Worm (Caenorhabditis elegans) whole organism, L1 larva: ENCODE data around the gene T16H12.2.

Experiments used
- C04F5.9 ChIP-seq: sonication (generic microtip); optimal IDR thresholded peaks from 2 replicates; lab custom pipeline; 2016; ENCODE audit warnings: missing genetic modification characterization, missing compliant biosample characterization
- C16A3.4 ChIP-seq: fragments of 150-350 bp; optimal IDR thresholded peaks from 2 replicates; lab custom pipeline; 2014; ENCODE audit warnings: missing biosample characterization, missing genetic modification characterization
- Y116A8C.19 ChIP-seq: sonication (generic microtip); optimal IDR thresholded peaks from 2 replicates; lab custom pipeline; 2016; ENCODE audit warnings: missing compliant biosample characterization, missing genetic modification characterization, borderline replicate concordance
- alr-1 ChIP-seq: fragments of 200-800 bp; sonication (Bioruptor generic); optimal IDR thresholded peaks from 2 replicates; lab custom pipeline; 2018; ENCODE audit warnings: borderline replicate concordance, mild to moderate bottlenecking, missing genetic modification characterization, missing compliant biosample characterization
- aly-2 ChIP-seq: fragments of 150-350 bp; optimal IDR thresholded peaks from 2 replicates; lab custom pipeline; 2014; ENCODE audit warnings: missing biosample characterization, missing genetic modification characterization
- ama-1 ChIP-seq: fragments of 150-350 bp; optimal IDR thresholded peaks from 2 replicates; lab custom pipeline; 2014
- blmp-1 ChIP-seq: fragments of 150-350 bp; optimal IDR thresholded peaks from 2 replicates; lab custom pipeline; 2014; ENCODE audit warnings: missing biosample characterization, missing genetic modification characterization
- ceh-88 ChIP-seq: fragments of 200-800 bp; sonication (Bioruptor generic); IDR thresholded peaks from 2 replicates; pipeline ENCODE4 v1.3.6; 2022; ENCODE audit warnings: missing genetic modification characterization, missing compliant biosample characterization
- dpl-1 ChIP-seq, 3 experiments: fragments of 150-350 bp in 2 of 3; sonication (generic microtip) in 1 of 3; optimal IDR thresholded peaks; 2 replicates each; lab custom pipeline; 2014 to 2017; ENCODE audit warnings: missing biosample characterization in 3 of 3, missing genetic modification characterization in 3 of 3, missing genetic modification reagents in 3 of 3
- dsc-1 ChIP-seq: sonication (generic microtip); optimal IDR thresholded peaks from 2 replicates; lab custom pipeline; 2016; ENCODE audit warnings: mild to moderate bottlenecking, missing genetic modification characterization, missing compliant biosample characterization
- efl-3 ChIP-seq: fragments of 200-800 bp; sonication (Bioruptor generic); optimal IDR thresholded peaks from 2 replicates; lab custom pipeline; 2018; ENCODE audit warnings: mild to moderate bottlenecking, missing genetic modification characterization, missing compliant biosample characterization
- egl-27 ChIP-seq, 2 experiments: fragments of 150-350 bp in 1 of 2; sonication (generic microtip); optimal IDR thresholded peaks; 3 replicates each; lab custom pipeline; 2017 to 2018; ENCODE audit warnings: missing biosample characterization in 2 of 2, missing genetic modification characterization in 2 of 2, missing genetic modification reagents in 2 of 2
- elt-2 ChIP-seq: sonication (generic microtip); optimal IDR thresholded peaks from 2 replicates; lab custom pipeline; 2016; ENCODE audit warnings: missing genetic modification characterization, mild to moderate bottlenecking, inconsistent platforms, missing compliant biosample characterization, missing genetic modification reagents
- elt-3 ChIP-seq, 6 experiments: fragments of 150-350 bp in 1 of 6; sonication (generic microtip); optimal IDR thresholded peaks; 2 replicates each; lab custom pipeline; 2017 to 2018; ENCODE audit warnings: missing biosample characterization in 6 of 6, missing genetic modification characterization in 6 of 6, inconsistent platforms in 1 of 6
- ets-5 ChIP-seq: fragments of 200-800 bp; sonication (Bioruptor generic); IDR thresholded peaks from 2 replicates; pipeline ENCODE4 v1.3.6; 2022; ENCODE audit warnings: missing genetic modification characterization, missing compliant biosample characterization
- fkh-10 ChIP-seq: sonication (generic microtip); optimal IDR thresholded peaks from 2 replicates; lab custom pipeline; 2017; ENCODE audit warnings: missing biosample characterization, missing genetic modification reagents, missing genetic modification characterization
- fkh-8 ChIP-seq: sonication (generic microtip); optimal IDR thresholded peaks from 2 replicates; lab custom pipeline; 2016; ENCODE audit warnings: mild to moderate bottlenecking, missing genetic modification characterization, missing compliant biosample characterization
- irx-1 ChIP-seq: sonication (generic microtip); optimal IDR thresholded peaks from 2 replicates; lab custom pipeline; 2016; ENCODE audit warnings: missing genetic modification characterization, missing compliant biosample characterization
- isw-1 ChIP-seq: fragments of 200-800 bp; sonication (Bioruptor generic); IDR thresholded peaks from 2 replicates; pipeline ENCODE4 v1.3.6; 2022; ENCODE audit warnings: missing genetic modification characterization, missing compliant biosample characterization
- jun-1 ChIP-seq: fragments of 150-350 bp; optimal IDR thresholded peaks from 2 replicates; lab custom pipeline; 2014; ENCODE audit warnings: missing biosample characterization, missing genetic modification reagents, missing genetic modification characterization
- lin-13 ChIP-seq: fragments of 150-350 bp; optimal IDR thresholded peaks from 2 replicates; lab custom pipeline; 2014; ENCODE audit warnings: missing biosample characterization, missing genetic modification reagents, missing genetic modification characterization
- lin-15B ChIP-seq: fragments of 150-350 bp; sonication (generic microtip); optimal IDR thresholded peaks from 3 replicates; lab custom pipeline; 2014; ENCODE audit warnings: missing biosample characterization, missing genetic modification characterization
- lin-35 ChIP-seq, 2 experiments: fragments of 150-350 bp; optimal IDR thresholded peaks; 2 replicates each; lab custom pipeline; 2014; ENCODE audit warnings: missing biosample characterization in 2 of 2, missing genetic modification characterization in 2 of 2, missing genetic modification reagents in 2 of 2
- lin-39 ChIP-seq: fragments of 150-350 bp; optimal IDR thresholded peaks from 2 replicates; lab custom pipeline; 2014; ENCODE audit warnings: missing biosample characterization, missing genetic modification reagents, missing genetic modification characterization
- lsy-2 ChIP-seq, 2 experiments: fragments of 150-350 bp; optimal IDR thresholded peaks; 2 replicates each; lab custom pipeline; 2014; ENCODE audit warnings: missing biosample characterization in 2 of 2, missing genetic modification characterization in 2 of 2
- mab-9 ChIP-seq: fragments of 200-800 bp; sonication (Bioruptor generic); IDR thresholded peaks from 2 replicates; pipeline ENCODE4 v1.3.6; 2022; ENCODE audit warnings: missing genetic modification reagents, missing genetic modification characterization, missing compliant biosample characterization
- mdl-1 ChIP-seq, 2 experiments: fragments of 150-350 bp; optimal IDR thresholded peaks; 2 replicates each; lab custom pipeline; 2014 to 2017; ENCODE audit warnings: missing biosample characterization in 2 of 2, missing genetic modification characterization in 2 of 2, inconsistent platforms in 1 of 2
- mep-1 ChIP-seq: fragments of 150-350 bp; optimal IDR thresholded peaks from 2 replicates; lab custom pipeline; 2014; ENCODE audit warnings: missing biosample characterization, missing genetic modification characterization
- nhr-12 ChIP-seq: sonication (generic microtip); optimal IDR thresholded peaks from 2 replicates; lab custom pipeline; 2017; ENCODE audit warnings: missing biosample characterization, missing genetic modification characterization
- nhr-19 ChIP-seq: fragments of 200-800 bp; sonication (Bioruptor generic); conservative IDR thresholded peaks from 2 replicates; pipeline ENCODE4 v1.3.6; 2022; ENCODE audit warnings: missing genetic modification characterization, missing compliant biosample characterization
- nhr-20 ChIP-seq: sonication (generic microtip); optimal IDR thresholded peaks from 2 replicates; lab custom pipeline; 2016; ENCODE audit warnings: mild to moderate bottlenecking, missing genetic modification characterization, missing compliant biosample characterization
- nhr-237 ChIP-seq: fragments of 150-350 bp; optimal IDR thresholded peaks from 2 replicates; lab custom pipeline; 2014; ENCODE audit warnings: missing biosample characterization, missing genetic modification characterization
- nhr-71 ChIP-seq: sonication (generic microtip); optimal IDR thresholded peaks from 2 replicates; lab custom pipeline; 2016; ENCODE audit warnings: mild to moderate bottlenecking, missing genetic modification characterization, moderate library complexity, missing compliant biosample characterization
- nhr-76 ChIP-seq: sonication (generic microtip); optimal IDR thresholded peaks from 2 replicates; lab custom pipeline; 2017; ENCODE audit warnings: missing biosample characterization, missing genetic modification characterization
- nhr-84 ChIP-seq: sonication (generic microtip); optimal IDR thresholded peaks from 2 replicates; lab custom pipeline; 2017; ENCODE audit warnings: missing biosample characterization, missing genetic modification characterization
- nhr-90 ChIP-seq: sonication (generic microtip); optimal IDR thresholded peaks from 2 replicates; lab custom pipeline; 2016; ENCODE audit warnings: mild to moderate bottlenecking, missing genetic modification characterization, missing compliant biosample characterization; ENCODE audit not compliant: poor library complexity
- pax-3 ChIP-seq: fragments of 200-800 bp; sonication (Bioruptor generic); optimal IDR thresholded peaks from 2 replicates; lab custom pipeline; 2018; ENCODE audit warnings: mild to moderate bottlenecking, missing genetic modification characterization, moderate library complexity, missing compliant biosample characterization
- skn-1 ChIP-seq: fragments of 150-350 bp; optimal IDR thresholded peaks from 2 replicates; lab custom pipeline; 2014; ENCODE audit warnings: missing biosample characterization, missing genetic modification characterization
- snpc-4 ChIP-seq: fragments of 150-350 bp; optimal IDR thresholded peaks from 2 replicates; lab custom pipeline; 2014; ENCODE audit warnings: missing biosample characterization, missing genetic modification characterization
- snu-23 ChIP-seq: sonication (generic microtip); optimal IDR thresholded peaks from 2 replicates; lab custom pipeline; 2016; ENCODE audit warnings: missing genetic modification characterization, missing compliant biosample characterization
- sox-4 ChIP-seq: sonication (generic microtip); optimal IDR thresholded peaks from 2 replicates; lab custom pipeline; 2016; ENCODE audit warnings: missing genetic modification characterization, missing compliant biosample characterization
- sptf-1 ChIP-seq: fragments of 150-350 bp; optimal IDR thresholded peaks from 2 replicates; lab custom pipeline; 2014; ENCODE audit warnings: missing biosample characterization, missing genetic modification characterization
- swsn-7 ChIP-seq: sonication (generic microtip); optimal IDR thresholded peaks from 2 replicates; lab custom pipeline; 2016; ENCODE audit warnings: missing genetic modification characterization, missing compliant biosample characterization
- tbx-2 ChIP-seq: sonication (generic microtip); optimal IDR thresholded peaks from 2 replicates; lab custom pipeline; 2016; ENCODE audit warnings: missing genetic modification characterization, missing compliant biosample characterization
- unc-130 ChIP-seq: fragments of 150-350 bp; optimal IDR thresholded peaks from 2 replicates; lab custom pipeline; 2017; ENCODE audit warnings: missing biosample characterization, missing genetic modification characterization, inconsistent platforms
- vab-15 ChIP-seq: sonication (generic microtip); optimal IDR thresholded peaks from 2 replicates; lab custom pipeline; 2017; ENCODE audit warnings: missing genotype, mild to moderate bottlenecking, missing genetic modification characterization, missing compliant biosample characterization
- xbp-1 ChIP-seq: sonication (generic microtip); optimal IDR thresholded peaks from 2 replicates; lab custom pipeline; 2016; ENCODE audit warnings: missing genetic modification characterization, missing compliant biosample characterization
- zip-4 ChIP-seq: fragments of 200-800 bp; sonication (Bioruptor generic); optimal IDR thresholded peaks from 2 replicates; lab custom pipeline; 2018; ENCODE audit warnings: mild to moderate bottlenecking, missing genetic modification characterization, moderate library complexity, missing compliant biosample characterization

Gene T16H12.2

DNA sequence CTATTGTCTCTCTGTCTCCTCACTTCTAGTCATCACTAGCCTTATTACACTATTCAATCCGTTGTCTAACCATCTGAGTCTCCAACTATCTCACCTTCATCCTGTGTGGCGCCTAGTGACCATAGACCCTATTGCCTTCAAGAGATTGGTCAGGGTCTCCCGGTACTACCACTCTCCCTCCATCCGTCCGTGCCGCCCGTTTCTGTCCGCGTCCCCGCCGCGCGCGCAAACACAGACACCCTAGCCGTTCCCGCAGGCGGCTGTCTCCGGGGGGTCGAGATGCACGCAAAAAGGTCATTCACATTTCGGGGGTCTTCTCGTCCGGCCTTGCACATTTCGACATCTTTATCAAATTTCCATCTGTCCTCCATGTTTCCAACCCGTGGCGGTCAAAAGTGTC lies 8.5 kb downstream of the T16H12.2 start (continued):
- no peak for TF ChIP-seq snpc-4 (tag; lab: Kevin White, UChicago)
- peak; percentile 21 for TF ChIP-seq swsn-7 (tag; lab: Kevin White, UChicago)
- TF ChIP-seq mep-1 = peak; percentile 22

DNA sequence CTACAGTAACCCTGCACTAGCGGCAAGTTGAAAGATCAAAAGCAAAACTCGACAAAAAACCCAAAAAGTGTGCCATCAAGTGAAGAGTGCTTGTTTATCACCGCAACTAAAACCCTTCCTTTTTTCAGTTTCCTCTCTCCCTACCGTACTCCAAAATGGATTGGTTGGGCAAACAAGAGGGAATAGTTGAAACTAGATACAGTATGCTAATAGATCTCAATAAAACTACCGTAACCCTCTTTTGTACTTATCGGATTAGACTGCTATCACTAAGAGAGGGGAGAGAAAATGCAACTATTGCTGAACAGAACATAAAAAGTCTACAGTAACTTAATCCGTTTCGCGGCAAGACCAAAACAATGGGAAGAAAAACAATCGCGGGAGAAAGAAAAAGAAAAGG lies 9.3 kb downstream of the T16H12.2 start:
- no peak for TF ChIP-seq aly-2 (tag; lab: Kevin White, UChicago)
- peak in 1 of 2 experiments; percentile 6 for TF ChIP-seq lin-35 (GFP tag; optimal IDR thresholded peaks at IDR 0.05; lab: Kevin White, UChicago)
- TF ChIP-seq blmp-1 (tag; lab: Kevin White, UChicago) = peak; percentile 8
- peak in 1 of 2 experiments; percentile 49 for TF ChIP-seq lsy-2 (tag; optimal IDR thresholded peaks at IDR 0.05; lab: Kevin White, UChicago)

DNA sequence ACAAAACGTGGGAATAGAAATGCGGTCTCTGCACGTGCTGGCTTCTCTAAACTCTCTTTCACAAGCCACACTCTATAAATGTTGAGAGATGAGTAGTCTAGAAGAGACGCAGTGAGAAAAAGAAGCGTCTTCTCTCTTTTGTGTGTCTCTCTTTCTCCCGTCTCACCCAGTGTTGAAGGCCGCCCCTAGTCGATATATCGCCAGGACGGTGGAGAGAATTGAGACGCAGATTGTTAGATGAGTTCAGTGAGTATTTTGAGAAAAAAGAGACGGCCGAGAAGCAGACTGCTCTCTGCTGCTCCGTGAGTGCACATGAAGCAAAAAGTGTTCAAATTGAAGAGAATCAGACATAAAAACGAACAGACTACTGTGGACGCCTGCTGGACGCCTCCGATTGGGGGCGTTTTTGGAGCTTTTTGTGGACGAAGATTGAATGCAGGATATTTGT lies 10.5 kb downstream of the T16H12.2 start:
- peak; percentile 65 to 85 for TF ChIP-seq egl-27 (tag; optimal IDR thresholded peaks at IDR 0.05; lab: Kevin White, UChicago)
- TF ChIP-seq unc-130 (tag; lab: Kevin White, UChicago) = peak; percentile 25
- peak; percentile 97 for TF ChIP-seq nhr-71 (tag; lab: Kevin White, UChicago)
- peak; percentile 26 for TF ChIP-seq sox-4 (tag; lab: Kevin White, UChicago)
- no peak for TF ChIP-seq nhr-84 (tag; lab: Kevin White, UChicago)
- TF ChIP-seq isw-1 (GFP tag; lab: Robert Waterston, UW) = peak; percentile 75
- no peak for TF ChIP-seq C04F5.9 (tag; lab: Kevin White, UChicago)
- TF ChIP-seq sptf-1 = no peak
- peak; percentile 50; the same call in 1 of the 2 replicates for TF ChIP-seq mab-9
- TF ChIP-seq dpl-1 (GFP tag; optimal IDR thresholded peaks at IDR 0.05; lab: Kevin White, UChicago) = peak; percentile 73 to 76 (median 73)
- peak in 1 of 6 experiments; percentile 30 for TF ChIP-seq elt-3 (tag; optimal IDR thresholded peaks at IDR 0.05; lab: Kevin White, UChicago)
- peak; percentile 80 for TF ChIP-seq lin-35 (GFP tag; optimal IDR thresholded peaks at IDR 0.05; lab: Kevin White, UChicago)
- TF ChIP-seq dsc-1 (tag; lab: Kevin White, UChicago) = peak; percentile 92
- peak; percentile 95 for TF ChIP-seq snu-23
- TF ChIP-seq fkh-10 (GFP tag; lab: Kevin White, UChicago) = peak; percentile 64
- TF ChIP-seq zip-4 (GFP tag; lab: Kevin White, UChicago) = peak; percentile 24
- no peak for TF ChIP-seq alr-1 (tag; lab: Kevin White, UChicago)
- peak; percentile 92 for TF ChIP-seq nhr-20 (tag; lab: Kevin White, UChicago)
- TF ChIP-seq mdl-1 (tag; optimal IDR thresholded peaks at IDR 0.05; lab: Kevin White, UChicago) = peak; percentile 88 to 97
- peak; percentile 78 for TF ChIP-seq nhr-237
- no peak for TF ChIP-seq C16A3.4 (tag; lab: Kevin White, UChicago)
- TF ChIP-seq skn-1 (tag; lab: Kevin White, UChicago) = peak; percentile 57
- peak; percentile 80 for TF ChIP-seq xbp-1 (tag; lab: Kevin White, UChicago)
- TF ChIP-seq nhr-90 (tag; lab: Kevin White, UChicago) = peak; percentile 83
- TF ChIP-seq nhr-76 (tag; lab: Kevin White, UChicago) = no peak
- TF ChIP-seq blmp-1 (tag; lab: Kevin White, UChicago) = peak; percentile 66
- peak; percentile 71 for TF ChIP-seq lin-39 (tag; lab: Kevin White, UChicago)
- no peak; the same call in 1 of the 2 replicates for TF ChIP-seq ceh-88 (GFP tag; lab: Robert Waterston, UW)
- TF ChIP-seq elt-2 = peak; percentile 68
- TF ChIP-seq tbx-2 (tag; lab: Kevin White, UChicago) = peak; percentile 94
- TF ChIP-seq vab-15 (tag; lab: Kevin White, UChicago) = no peak
- peak; percentile 78 for TF ChIP-seq aly-2 (tag; lab: Kevin White, UChicago)
- TF ChIP-seq snpc-4 (tag; lab: Kevin White, UChicago) = peak; percentile 77
- TF ChIP-seq mep-1 = peak; percentile 83
- TF ChIP-seq ama-1 (lab: Kevin White, UChicago) = peak; percentile 53
- TF ChIP-seq jun-1 = peak; percentile 90
- TF ChIP-seq nhr-12 (tag; lab: Kevin White, UChicago) = no peak
- peak; percentile 85 for TF ChIP-seq lin-13 (GFP tag; lab: Kevin White, UChicago)
- no peak for TF ChIP-seq efl-3
- TF ChIP-seq ets-5 = no peak
- peak; percentile 79 for TF ChIP-seq irx-1 (tag; lab: Kevin White, UChicago)
- peak; percentile 91 for TF ChIP-seq fkh-8 (tag; lab: Kevin White, UChicago)
- TF ChIP-seq lsy-2 (tag; optimal IDR thresholded peaks at IDR 0.05; lab: Kevin White, UChicago) = peak; percentile 90 to 94
- TF ChIP-seq lin-15B (tag; lab: Kevin White, UChicago) = peak; percentile 35
- peak; percentile 86 for TF ChIP-seq nhr-19 (GFP tag; lab: Robert Waterston, UW)
- no peak for TF ChIP-seq Y116A8C.19 (tag; lab: Kevin White, UChicago)
- TF ChIP-seq pax-3 (tag; lab: Kevin White, UChicago) = peak; percentile 53
